Worm (Caenorhabditis elegans): ENCODE results near the gene vab-2.

The vab-2 gene

DNA sequence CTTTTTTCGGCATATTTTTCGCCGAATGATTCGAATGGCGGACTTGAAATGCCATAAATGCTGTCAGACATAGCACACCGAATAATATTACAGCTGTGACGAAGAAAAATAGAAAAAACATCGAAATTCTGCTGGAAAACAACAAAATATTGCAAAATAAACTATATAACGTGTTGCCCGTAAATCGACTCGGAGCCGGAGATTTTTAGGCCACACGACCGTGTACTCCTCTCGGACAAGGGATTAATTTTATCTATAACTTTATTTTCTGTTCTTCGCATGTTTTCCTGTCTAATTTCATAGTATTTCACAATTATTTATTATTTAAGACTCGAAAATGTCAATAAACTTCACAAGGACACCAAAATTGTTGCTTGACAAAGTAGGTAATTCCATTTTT, 36.6 kb upstream of the vab-2 start, which contains the start of the genes algn-14 and M02B7.2 (continued):
- no peak for TF ChIP-seq ceh-82 (tag; optimal IDR thresholded peaks at IDR 0.05)

DNA sequence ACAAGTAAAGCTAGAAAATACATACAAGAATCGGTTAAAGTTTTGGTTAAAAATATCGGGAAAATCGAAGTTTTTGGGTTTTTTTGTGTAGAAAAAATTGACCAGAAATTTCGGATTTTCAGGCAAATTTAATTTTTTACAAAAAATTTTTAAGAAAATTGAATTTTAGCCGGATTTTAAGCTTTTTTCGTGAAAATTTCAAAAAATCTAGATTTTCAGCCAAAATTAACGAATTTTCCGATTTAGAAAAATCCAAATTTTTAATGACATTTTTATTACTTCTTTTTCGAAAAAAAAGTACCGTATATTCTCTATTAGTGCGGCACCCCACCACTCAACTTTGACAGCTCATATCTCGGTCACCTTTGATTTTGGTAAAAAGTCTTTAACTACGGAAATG, 34.3 kb upstream of the vab-2 start, which contains the start of gene osm-3:
Gene osm-3, minus strand, starts transcription at position 101 of the 400 bp plus-strand sequence.
- TF ChIP-seq mab-5 (tag; optimal IDR thresholded peaks at IDR 0.05): no peak
- TF ChIP-seq lin-13 (GFP tag; optimal IDR thresholded peaks at IDR 0.05): no peak
- no peak for TF ChIP-seq aly-2 (tag; optimal IDR thresholded peaks at IDR 0.05)
- no peak for TF ChIP-seq ceh-16 (tag; optimal IDR thresholded peaks at IDR 0.05)

DNA sequence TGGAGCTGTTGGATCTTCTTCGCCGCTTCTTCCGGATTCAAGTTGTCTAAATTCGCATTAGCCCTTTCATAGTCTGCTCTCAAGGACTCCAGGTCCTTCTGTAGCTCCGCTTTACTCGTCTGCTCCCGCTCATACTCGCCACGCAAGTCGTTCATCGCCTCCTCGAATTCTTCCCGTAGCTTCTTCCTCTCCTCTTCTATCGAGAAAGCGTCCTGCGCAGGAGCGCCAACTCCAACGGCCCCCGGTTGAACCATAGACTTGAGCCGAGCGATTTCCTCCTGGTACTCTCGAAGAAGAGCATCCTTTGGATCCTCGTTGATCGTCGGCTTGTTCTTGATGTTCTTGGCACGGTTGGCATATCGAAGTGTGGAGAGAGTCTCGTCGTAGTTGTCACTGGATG, 30.8 kb upstream of the vab-2 start:
- TF ChIP-seq unc-55 (GFP tag; optimal IDR thresholded peaks at IDR 0.05) (no peak), F13H6.1 (tag; optimal IDR thresholded peaks at IDR 0.05) (no peak), aly-2 (tag; optimal IDR thresholded peaks at IDR 0.05) (no peak), Y55F3AM.14 (GFP tag; optimal IDR thresholded peaks at IDR 0.05) (no peak), unc-39 (tag; optimal IDR thresholded peaks at IDR 0.05) (no peak), nhr-23 (tag; optimal IDR thresholded peaks at IDR 0.05) (no peak), nhr-25 (tag; optimal IDR thresholded peaks at IDR 0.05) (no peak), sma-3 (GFP tag; optimal IDR thresholded peaks at IDR 0.05) (no peak), lsy-2 (tag; optimal IDR thresholded peaks at IDR 0.05) (no peak), mbf-1 (tag; optimal IDR thresholded peaks at IDR 0.05) (no peak), gmeb-1 (tag; optimal IDR thresholded peaks at IDR 0.05) (no peak), zag-1 (tag; optimal IDR thresholded peaks at IDR 0.05) (no peak), sma-9 (GFP tag; optimal IDR thresholded peaks at IDR 0.05) (no peak), sma-9 (tag; optimal IDR thresholded peaks at IDR 0.05) (no peak), nhr-77 (tag; optimal IDR thresholded peaks at IDR 0.05) (no peak)

DNA sequence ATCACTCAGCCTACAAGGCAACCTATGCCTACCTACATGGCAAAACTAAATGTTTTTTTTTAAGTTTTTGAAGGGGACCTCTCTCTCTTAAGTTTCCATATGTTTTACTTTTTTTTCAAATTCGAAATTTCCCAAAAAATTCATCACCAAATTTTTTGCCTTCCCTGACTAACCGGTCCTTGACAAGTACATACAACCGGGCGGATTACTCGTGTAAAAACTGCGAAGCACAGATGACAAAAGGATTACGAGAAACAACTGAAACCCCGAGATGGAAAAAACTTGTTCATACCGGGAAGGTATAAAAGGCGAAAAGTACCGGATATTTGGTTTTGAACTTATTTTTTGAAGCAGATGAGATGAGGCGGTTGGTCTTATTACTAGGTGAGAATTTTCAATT, 27.8 kb upstream of the vab-2 start, which contains the start of gene K09B3.1:
Gene K09B3.1, plus strand, starts transcription at position 301 of the 400 bp plus-strand sequence.
- TF ChIP-seq fos-1 (tag; optimal IDR thresholded peaks at IDR 0.05): no peak
- no peak for TF ChIP-seq lsy-2 (tag; optimal IDR thresholded peaks at IDR 0.05)
- no peak for TF ChIP-seq ama-1 (optimal IDR thresholded peaks at IDR 0.05)
- no peak for TF ChIP-seq ztf-1 (GFP tag; conservative IDR thresholded peaks at IDR 0.05)
- TF ChIP-seq lin-13 (GFP tag; optimal IDR thresholded peaks at IDR 0.05): no peak
- no peak for TF ChIP-seq lin-11 (tag; optimal IDR thresholded peaks at IDR 0.05)
- no peak for TF ChIP-seq ZK546.5 (tag; optimal IDR thresholded peaks at IDR 0.05)
- no peak for TF ChIP-seq nhr-77 (tag; optimal IDR thresholded peaks at IDR 0.05)
- TF ChIP-seq egl-27 (tag; optimal IDR thresholded peaks at IDR 0.05): no peak

DNA sequence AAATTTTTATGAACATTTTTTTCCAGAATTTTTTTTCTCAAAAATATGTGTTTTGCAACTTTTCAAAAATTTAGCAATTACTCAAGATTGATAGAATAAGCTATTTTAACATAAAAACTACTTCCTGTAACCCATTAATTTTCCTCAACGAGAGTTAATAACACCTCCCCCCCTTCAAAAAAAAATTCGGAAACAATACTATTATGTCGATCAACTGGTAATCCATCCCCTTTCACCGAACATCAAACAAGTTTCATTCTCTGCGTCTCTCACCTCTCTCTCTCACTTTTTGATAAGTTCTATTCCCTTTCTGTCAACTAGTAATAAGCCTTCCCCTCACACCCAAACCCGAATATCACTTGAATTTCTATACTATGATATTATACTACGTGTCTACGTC, 17.3 kb upstream of the vab-2 start, which contains the start of gene glct-6:
Gene glct-6, plus strand, starts transcription at position 301 of the 400 bp plus-strand sequence.
- no peak for TF ChIP-seq lin-13 (GFP tag; optimal IDR thresholded peaks at IDR 0.05)

DNA sequence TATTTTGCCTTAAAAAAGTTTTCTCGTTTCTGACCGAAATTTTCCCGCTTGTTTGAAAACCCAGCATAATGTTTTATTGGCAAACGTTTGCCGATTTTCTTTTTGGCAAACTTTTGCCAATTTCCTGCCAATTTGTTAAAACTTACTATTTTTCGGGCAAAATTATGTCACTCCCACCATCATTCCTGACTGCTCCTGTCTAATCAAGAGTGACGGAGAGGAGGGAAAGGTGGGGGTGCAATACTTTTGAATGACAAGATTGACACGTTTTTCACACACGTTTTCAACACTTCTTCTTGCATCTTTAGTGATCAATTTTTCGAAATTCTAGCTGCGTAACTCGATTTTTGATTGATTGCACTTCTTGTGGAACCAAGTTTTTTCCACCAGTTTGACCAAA, 14.9 kb upstream of the vab-2 start:
- no peak for TF ChIP-seq fos-1 (tag; optimal IDR thresholded peaks at IDR 0.05)
- no peak for TF ChIP-seq ama-1 (optimal IDR thresholded peaks at IDR 0.05)
- TF ChIP-seq nhr-10 (tag; optimal IDR thresholded peaks at IDR 0.05): no peak
- no peak for TF ChIP-seq peb-1 (tag; optimal IDR thresholded peaks at IDR 0.05)
- no peak for TF ChIP-seq F13H6.1 (tag; optimal IDR thresholded peaks at IDR 0.05)
- TF ChIP-seq lin-39 (tag; optimal IDR thresholded peaks at IDR 0.05): no peak

DNA sequence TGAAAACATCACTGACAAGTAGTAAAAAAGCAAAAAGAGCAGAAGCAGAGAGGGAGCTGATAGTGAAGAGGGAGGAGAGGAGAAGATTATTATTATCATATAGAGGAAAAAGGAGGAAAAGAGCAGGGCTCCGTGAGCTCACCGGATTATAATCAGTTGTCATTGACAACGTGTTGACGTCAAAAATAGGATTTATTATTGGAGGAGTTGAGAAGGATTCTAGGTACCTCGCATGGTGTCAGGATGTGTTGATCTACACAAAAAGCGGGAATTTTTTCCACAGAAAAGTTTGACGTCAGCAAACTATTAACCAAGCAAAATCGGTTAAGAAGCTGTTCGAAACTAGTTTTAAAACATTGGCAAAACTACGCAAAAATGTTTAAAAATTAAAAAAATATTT, 7.5 kb upstream of the vab-2 start:
- TF ChIP-seq sma-9 (GFP tag; optimal IDR thresholded peaks at IDR 0.05): no peak
- TF ChIP-seq sma-9 (tag; optimal IDR thresholded peaks at IDR 0.05): no peak
- no peak for TF ChIP-seq lin-39 (tag; optimal IDR thresholded peaks at IDR 0.05)
- TF ChIP-seq dmd-4 (tag; optimal IDR thresholded peaks at IDR 0.05): no peak
- TF ChIP-seq egl-27 (tag; optimal IDR thresholded peaks at IDR 0.05): no peak
- no peak for TF ChIP-seq nhr-10 (tag; optimal IDR thresholded peaks at IDR 0.05)
- no peak for TF ChIP-seq ztf-11 (tag; optimal IDR thresholded peaks at IDR 0.05)
- no peak for TF ChIP-seq nhr-6 (tag; optimal IDR thresholded peaks at IDR 0.05)
- TF ChIP-seq fos-1 (tag; optimal IDR thresholded peaks at IDR 0.05): no peak
- TF ChIP-seq F13H6.1 (tag; optimal IDR thresholded peaks at IDR 0.05): no peak
- TF ChIP-seq ztf-4 (tag; optimal IDR thresholded peaks at IDR 0.05): no peak
- TF ChIP-seq lin-13 (GFP tag; optimal IDR thresholded peaks at IDR 0.05): no peak
- TF ChIP-seq mab-5 (tag; optimal IDR thresholded peaks at IDR 0.05): no peak
- no peak for TF ChIP-seq ceh-82 (tag; optimal IDR thresholded peaks at IDR 0.05)
- TF ChIP-seq nhr-11 (tag; optimal IDR thresholded peaks at IDR 0.05): no peak
- no peak for TF ChIP-seq lsy-2 (tag; optimal IDR thresholded peaks at IDR 0.05)
- no peak for TF ChIP-seq skn-1 (tag; optimal IDR thresholded peaks at IDR 0.05)
- no peak for TF ChIP-seq R02D3.7 (tag; optimal IDR thresholded peaks at IDR 0.05)
- no peak for TF ChIP-seq lin-11 (tag; optimal IDR thresholded peaks at IDR 0.05)
- TF ChIP-seq ztf-1 (GFP tag; conservative IDR thresholded peaks at IDR 0.05): no peak
- no peak for TF ChIP-seq nhr-12 (tag; optimal IDR thresholded peaks at IDR 0.05)

Measured in whole organism, L2 larva.